Worm (Caenorhabditis elegans) whole organism, late embryonic: ENCODE results near the gene C44C10.7.

ENCODE experiments used
- ama-1 ChIP-seq: fragments of 150-350 bp; optimal IDR thresholded peaks from 2 replicates; lab custom pipeline; 2014
- ceh-2 ChIP-seq: sonication (generic microtip); optimal IDR thresholded peaks from 2 replicates; lab custom pipeline; 2016; ENCODE audit warnings: missing genotype, missing genetic modification characterization, missing compliant biosample characterization
- ceh-45 ChIP-seq: fragments of 200-800 bp; sonication (Bioruptor generic); IDR thresholded peaks from 2 replicates; pipeline ENCODE4 v1.3.6; 2022; ENCODE audit warnings: missing genetic modification reagents, missing genetic modification characterization, missing compliant biosample characterization
- dmd-4 ChIP-seq: sonication (generic microtip); optimal IDR thresholded peaks from 2 replicates; lab custom pipeline; 2016; ENCODE audit warnings: borderline replicate concordance, missing genetic modification characterization, missing compliant biosample characterization
- pag-3 ChIP-seq: sonication (generic microtip); optimal IDR thresholded peaks from 2 replicates; lab custom pipeline; 2016; ENCODE audit warnings: missing compliant biosample characterization, missing genetic modification characterization, borderline replicate concordance
- pha-2 ChIP-seq: sonication (generic microtip); optimal IDR thresholded peaks from 2 replicates; lab custom pipeline; 2017; ENCODE audit warnings: mild to moderate bottlenecking, missing genetic modification characterization, missing compliant biosample characterization
- tbx-2 ChIP-seq: sonication (generic microtip); optimal IDR thresholded peaks from 2 replicates; lab custom pipeline; 2016; ENCODE audit warnings: missing genetic modification characterization, missing compliant biosample characterization
- unc-55 ChIP-seq: sonication (generic microtip); optimal IDR thresholded peaks from 2 replicates; lab custom pipeline; 2017; ENCODE audit warnings: missing biosample characterization, missing genetic modification reagents, missing genetic modification characterization

ce11 chrX:11640463-11640995 is 47.5 kb downstream of the C44C10.7 start:
- TF ChIP-seq unc-55 (no peak), pag-3 (tag; lab: Kevin White, UChicago) (no peak), ceh-45 (no peak), pha-2 (no peak), ceh-2 (tag; lab: Kevin White, UChicago) (no peak), tbx-2 (no peak), ama-1 (lab: Kevin White, UChicago) (no peak), dmd-4 (tag; lab: Kevin White, UChicago) (no peak)
